Fruit fly (Drosophila melanogaster) whole organism, wandering third instar larva: Measurements from ENCODE around the gene NUCB1.
A peak's percentile ranks its signal among the peaks of the same experiment; 100 is the strongest.

Source experiments
- Dfd ChIP-seq: fragments of >200 bp; optimal IDR thresholded peaks from 2 replicates; lab custom pipeline; 2017; ENCODE audit warnings: missing biosample characterization, missing genetic modification characterization
- HLH106 ChIP-seq: fragments of 200-800 bp; optimal IDR thresholded peaks from 3 replicates; lab custom pipeline; 2019; ENCODE audit warnings: missing biosample characterization, mild to moderate bottlenecking, missing genetic modification characterization, moderate library complexity
- Hr78 ChIP-seq: fragments of >200 bp; optimal IDR thresholded peaks from 2 replicates; lab custom pipeline; 2017; ENCODE audit warnings: missing biosample characterization, missing genetic modification characterization
- Hr83 ChIP-seq: fragments of 200-300 bp; sonication (Bioruptor generic); optimal IDR thresholded peaks from 2 replicates; lab custom pipeline; 2016; ENCODE audit warnings: missing biosample characterization, mild to moderate bottlenecking, missing genetic modification characterization, moderate library complexity; ENCODE audit not compliant: poor library complexity, severe bottlenecking
- Myc ChIP-seq: fragments of >200 bp; optimal IDR thresholded peaks from 2 replicates; lab custom pipeline; 2017
- Sp1 ChIP-seq: fragments of 200-800 bp; sonication (Bioruptor generic); optimal IDR thresholded peaks from 3 replicates; lab custom pipeline; 2019; ENCODE audit warnings: missing biosample characterization, mild to moderate bottlenecking, missing genetic modification characterization, moderate library complexity
- foxo ChIP-seq, 2 experiments: fragments of 200-800 bp; sonication (Bioruptor generic); optimal IDR thresholded peaks; 2 replicates in 1 of 2; 3 replicates in 1 of 2; lab custom pipeline; 2016 to 2017; ENCODE audit warnings: missing biosample characterization in 2 of 2, missing genetic modification characterization in 2 of 2
- h ChIP-seq: fragments of 200-800 bp; sonication (Bioruptor generic); optimal IDR thresholded peaks from 3 replicates; lab custom pipeline; 2016; ENCODE audit warnings: missing biosample characterization, mild to moderate bottlenecking, missing genetic modification characterization
- lola ChIP-seq: fragments of >200 bp; optimal IDR thresholded peaks from 2 replicates; lab custom pipeline; 2017; ENCODE audit warnings: missing biosample characterization, missing genetic modification characterization
- pan ChIP-seq: fragments of >200 bp; optimal IDR thresholded peaks from 2 replicates; lab custom pipeline; 2017
- psq ChIP-seq: fragments of 200-800 bp; sonication (Bioruptor generic); optimal IDR thresholded peaks from 3 replicates; lab custom pipeline; 2017; ENCODE audit warnings: missing biosample characterization, mild to moderate bottlenecking, missing genetic modification characterization, moderate library complexity
- rgr ChIP-seq: fragments of 200-800 bp; sonication (Bioruptor generic); optimal IDR thresholded peaks from 3 replicates; lab custom pipeline; 2016; ENCODE audit warnings: missing biosample characterization, mild to moderate bottlenecking, missing genetic modification characterization
- tai ChIP-seq: sonication (Bioruptor generic); optimal IDR thresholded peaks from 2 replicates; lab custom pipeline; 2016; ENCODE audit warnings: missing biosample characterization, missing genetic modification characterization
- usp ChIP-seq: fragments of >200 bp; optimal IDR thresholded peaks from 2 replicates; lab custom pipeline; 2017; ENCODE audit warnings: missing biosample characterization, missing genetic modification characterization

- TF ChIP-seq psq (GFP tag; lab: Kevin White, UChicago) (no peak), usp (no peak), Hr83 (GFP tag; lab: Kevin White, UChicago) (no peak), lola (no peak), h (GFP tag; lab: Kevin White, UChicago) (no peak), Myc (lab: Kevin White, UChicago) (no peak), Dfd (GFP tag; lab: Kevin White, UChicago) (no peak), Sp1 (GFP tag; lab: Kevin White, UChicago) (no peak), pan (lab: Kevin White, UChicago) (no peak), foxo (GFP tag; optimal IDR thresholded peaks at IDR 0.05; lab: Kevin White, UChicago) (no peak), tai (GFP tag; lab: Kevin White, UChicago) (no peak), Hr78 (GFP tag; lab: Kevin White, UChicago) (no peak), HLH106 (tag; lab: Kevin White, UChicago) (peak; percentile 4), rgr (GFP tag; lab: Kevin White, UChicago) (no peak)
Observed at dm6 chr3L:17846982-17847355, 44.9 kb upstream of the NUCB1 start.
